Worm (Caenorhabditis elegans) whole organism, young adult: ENCODE measurements around the gene T19A5.3.

Source experiments
- Y67H2A.10 ChIP-seq: fragments of 200-800 bp; sonication (Bioruptor generic); conservative IDR thresholded peaks from 2 replicates; pipeline ENCODE4 v1.3.6; 2022; ENCODE audit warnings: missing genetic modification reagents, missing genetic modification characterization, missing compliant biosample characterization
- attf-3 ChIP-seq: fragments of 200-800 bp; sonication (Bioruptor generic); conservative IDR thresholded peaks from 2 replicates; pipeline ENCODE4 v1.3.6; 2022; ENCODE audit warnings: missing genetic modification reagents, missing genetic modification characterization, missing compliant biosample characterization
- egrh-3 ChIP-seq: fragments of 200-800 bp; sonication (Bioruptor generic); IDR thresholded peaks from 2 replicates; pipeline ENCODE4 v1.3.6; 2022; ENCODE audit warnings: missing genetic modification reagents, missing genetic modification characterization, missing compliant biosample characterization
- lsl-1 ChIP-seq: fragments of 200-800 bp; sonication (Bioruptor generic); optimal IDR thresholded peaks from 2 replicates; lab custom pipeline; 2018; ENCODE audit warnings: mild to moderate bottlenecking, missing genetic modification characterization, moderate library complexity, missing compliant biosample characterization
- nhr-27 ChIP-seq: fragments of 200-800 bp; sonication (Bioruptor generic); optimal IDR thresholded peaks from 2 replicates; lab custom pipeline; 2018; ENCODE audit warnings: mild to moderate bottlenecking, missing genetic modification characterization, moderate library complexity, missing compliant biosample characterization
- sdz-38 ChIP-seq: sonication (generic microtip); optimal IDR thresholded peaks from 2 replicates; lab custom pipeline; 2016; ENCODE audit warnings: missing genotype, missing genetic modification characterization, missing compliant biosample characterization

DNA sequence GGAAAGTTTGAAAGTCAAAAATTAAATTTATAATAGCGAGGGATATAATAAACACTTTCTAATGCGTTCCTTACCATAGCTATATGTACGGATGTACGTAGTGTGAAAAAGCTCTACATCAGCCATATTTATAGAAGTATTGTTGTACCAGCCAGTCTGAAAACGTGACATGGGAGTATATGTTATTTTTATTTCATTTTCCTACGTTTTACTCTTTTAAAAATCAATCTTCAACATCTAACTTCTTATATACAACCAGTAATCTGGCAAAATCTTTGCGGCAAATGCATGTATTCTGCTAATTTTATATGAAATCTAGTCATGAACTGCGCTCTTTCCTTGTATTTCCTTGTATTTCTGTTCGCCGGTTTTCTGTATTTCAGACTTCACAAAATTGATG, 11.5 kb downstream of the T19A5.3 start, which contains the start of gene H14N18.2:
- TF ChIP-seq Y67H2A.10 (GFP tag; lab: Robert Waterston, UW) = no peak
- TF ChIP-seq lsl-1 (GFP tag; lab: Kevin White, UChicago) = no peak
- no peak for TF ChIP-seq egrh-3
- no peak for TF ChIP-seq attf-3
- TF ChIP-seq sdz-38 (tag; lab: Kevin White, UChicago) = no peak
- no peak for TF ChIP-seq nhr-27
